Fruit fly (Drosophila melanogaster) whole organism, pupa: ENCODE results near the gene Bace.

Experiments
- CG10348 ChIP-seq: fragments of 200-800 bp; sonication (Bioruptor generic); IDR thresholded peaks from 2 replicates; pipeline ENCODE4 v1.3.6; 2022; ENCODE audit warnings: missing biosample characterization, missing genetic modification characterization
- CG12605 ChIP-seq: fragments of 200-800 bp; sonication (Bioruptor generic); IDR thresholded peaks from 2 replicates; pipeline ENCODE4 v1.3.6; 2022; ENCODE audit warnings: missing biosample characterization, missing genetic modification characterization
- CG13204 ChIP-seq: fragments of 200-800 bp; sonication (Bioruptor generic); optimal IDR thresholded peaks from 2 replicates; lab custom pipeline; 2018; ENCODE audit warnings: missing biosample characterization, mild to moderate bottlenecking, missing genetic modification characterization, moderate library complexity
- CG14655 ChIP-seq: fragments of 200-800 bp; sonication (Bioruptor generic); optimal IDR thresholded peaks from 3 replicates; lab custom pipeline; 2017; ENCODE audit warnings: mild to moderate bottlenecking, missing biosample characterization, missing genetic modification reagents, missing genetic modification characterization
- CG15710 ChIP-seq: fragments of 200-800 bp; sonication (Bioruptor generic); optimal IDR thresholded peaks from 2 replicates; lab custom pipeline; 2018; ENCODE audit warnings: missing biosample characterization, mild to moderate bottlenecking, missing genetic modification characterization, moderate library complexity
- CG17806 ChIP-seq: fragments of 200-800 bp; sonication (Bioruptor generic); optimal IDR thresholded peaks from 2 replicates; lab custom pipeline; 2018; ENCODE audit warnings: missing biosample characterization, mild to moderate bottlenecking, missing genetic modification characterization, moderate library complexity
- CG32121 ChIP-seq: fragments of 200-800 bp; sonication (Bioruptor generic); IDR thresholded peaks from 2 replicates; pipeline ENCODE4 v1.3.6; 2022; ENCODE audit warnings: missing biosample characterization, missing genetic modification characterization
- CG34367 ChIP-seq: fragments of 200-800 bp; sonication (Bioruptor generic); optimal IDR thresholded peaks from 2 replicates; lab custom pipeline; 2018; ENCODE audit warnings: missing biosample characterization, mild to moderate bottlenecking, missing genetic modification characterization
- CG4496 ChIP-seq: fragments of 200-800 bp; sonication (Bioruptor generic); IDR thresholded peaks from 3 replicates; pipeline ENCODE4 v1.3.6; 2022; ENCODE audit warnings: missing biosample characterization, missing genetic modification characterization
- CG8159 ChIP-seq: fragments of 200-800 bp; sonication (Bioruptor generic); optimal IDR thresholded peaks from 3 replicates; lab custom pipeline; 2018; ENCODE audit warnings: missing biosample characterization, mild to moderate bottlenecking, missing genetic modification characterization, moderate library complexity
- CG8301 ChIP-seq: fragments of 200-800 bp; sonication (Bioruptor generic); optimal IDR thresholded peaks from 2 replicates; lab custom pipeline; 2018; ENCODE audit warnings: missing biosample characterization, mild to moderate bottlenecking, missing genetic modification characterization
- CG9948 ChIP-seq: fragments of 200-800 bp; sonication (Bioruptor generic); optimal IDR thresholded peaks from 2 replicates; lab custom pipeline; 2018; ENCODE audit warnings: missing biosample characterization, mild to moderate bottlenecking, missing genetic modification characterization, moderate library complexity
- D1 ChIP-seq: fragments of 200-800 bp; sonication (Bioruptor generic); optimal IDR thresholded peaks from 2 replicates; lab custom pipeline; 2018; ENCODE audit warnings: missing biosample characterization, mild to moderate bottlenecking, missing genetic modification characterization, moderate library complexity
- EcR ChIP-seq: fragments of 200-800 bp; sonication (Bioruptor generic); optimal IDR thresholded peaks from 3 replicates; lab custom pipeline; 2019; ENCODE audit warnings: missing biosample characterization, missing genetic modification characterization, mild to moderate bottlenecking, moderate library complexity, missing genetic modification reagents
- Ets98B ChIP-seq: fragments of 200-800 bp; sonication (Bioruptor generic); IDR thresholded peaks from 2 replicates; pipeline ENCODE4 v1.3.6; 2022; ENCODE audit warnings: missing biosample characterization, missing genetic modification characterization
- Pif1A ChIP-seq: fragments of 200-800 bp; sonication (Bioruptor generic); optimal IDR thresholded peaks from 3 replicates; lab custom pipeline; 2016; ENCODE audit warnings: missing biosample characterization, missing genetic modification characterization
- Pif1B ChIP-seq: fragments of 200-800 bp; sonication (Bioruptor generic); optimal IDR thresholded peaks from 3 replicates; lab custom pipeline; 2016; ENCODE audit warnings: missing biosample characterization, missing genetic modification characterization
- Snoo ChIP-seq: fragments of 200-800 bp; sonication (Bioruptor generic); optimal IDR thresholded peaks from 3 replicates; lab custom pipeline; 2017; ENCODE audit warnings: missing biosample characterization, mild to moderate bottlenecking, missing genetic modification characterization, inconsistent platforms
- fd96Ca ChIP-seq: fragments of 200-800 bp; sonication (Bioruptor generic); IDR thresholded peaks from 3 replicates; pipeline ENCODE4 v1.3.6; 2022; ENCODE audit warnings: missing biosample characterization, missing genetic modification characterization
- gl ChIP-seq: fragments of 200-800 bp; sonication (Bioruptor generic); optimal IDR thresholded peaks from 2 replicates; lab custom pipeline; 2018; ENCODE audit warnings: missing biosample characterization, mild to moderate bottlenecking, missing genetic modification characterization
- rn ChIP-seq: fragments of 200-800 bp; sonication (Bioruptor generic); IDR thresholded peaks from 2 replicates; pipeline ENCODE4 v1.3.6; 2022; ENCODE audit warnings: missing biosample characterization, missing genetic modification characterization

Bace gene

dm6 chr2L:8461782-8462453 lies 34.2 kb downstream of the Bace start:
- TF ChIP-seq CG10348 (GFP tag; lab: Robert Waterston, UW) (no peak), Pif1B (GFP tag; lab: Kevin White, UChicago) (no peak), CG9948 (tag; lab: Kevin White, UChicago) (peak; percentile 34), Ets98B (no peak), gl (tag; lab: Kevin White, UChicago) (no peak), CG4496 (GFP tag; lab: Robert Waterston, UW) (no peak), rn (GFP tag; lab: Robert Waterston, UW) (no peak), D1 (tag; lab: Kevin White, UChicago) (no peak), Snoo (tag; lab: Kevin White, UChicago) (no peak), CG34367 (tag; lab: Kevin White, UChicago) (no peak), fd96Ca (GFP tag; lab: Robert Waterston, UW) (0 out of 3 replicates have a peak, but pooled peaks have one; percentile 11), EcR (GFP tag; lab: Kevin White, UChicago) (peak; percentile 44), CG8301 (no peak), CG15710 (tag; lab: Kevin White, UChicago) (peak; percentile 10), CG14655 (peak; percentile 22), CG8159 (peak; percentile 33), CG13204 (GFP tag; lab: Kevin White, UChicago) (no peak), CG32121 (GFP tag; lab: Robert Waterston, UW) (no peak), CG12605 (GFP tag; lab: Robert Waterston, UW) (no peak), Pif1A (GFP tag; lab: Kevin White, UChicago) (peak; percentile 14), CG17806 (tag; lab: Kevin White, UChicago) (peak; percentile 25)

dm6 chr2L:8451497-8451896 lies 44.6 kb downstream of the Bace start:
- no peak for TF ChIP-seq CG14655
- TF ChIP-seq CG32121 (GFP tag; lab: Robert Waterston, UW): no peak
- TF ChIP-seq D1 (tag; lab: Kevin White, UChicago): no peak
- no peak for TF ChIP-seq Pif1A (GFP tag; lab: Kevin White, UChicago)

- no peak for TF ChIP-seq CG17806 (tag; lab: Kevin White, UChicago)
- TF ChIP-seq Pif1B (GFP tag; lab: Kevin White, UChicago): no peak
- no peak for TF ChIP-seq CG9948 (tag; lab: Kevin White, UChicago)
- no peak for TF ChIP-seq gl (tag; lab: Kevin White, UChicago)
- no peak for TF ChIP-seq Snoo (tag; lab: Kevin White, UChicago)
- TF ChIP-seq CG10348 (GFP tag; lab: Robert Waterston, UW): no peak
- TF ChIP-seq Pif1A (GFP tag; lab: Kevin White, UChicago): no peak
- no peak for TF ChIP-seq CG15710 (tag; lab: Kevin White, UChicago)
- TF ChIP-seq CG12605 (GFP tag; lab: Robert Waterston, UW): no peak
- TF ChIP-seq CG34367 (tag; lab: Kevin White, UChicago): no peak
- TF ChIP-seq fd96Ca (GFP tag; lab: Robert Waterston, UW): no peak
- TF ChIP-seq rn (GFP tag; lab: Robert Waterston, UW): no peak
- TF ChIP-seq Ets98B: no peak
- no peak for TF ChIP-seq CG32121 (GFP tag; lab: Robert Waterston, UW)
- no peak for TF ChIP-seq CG8159
- TF ChIP-seq CG8301: no peak
- TF ChIP-seq CG13204 (GFP tag; lab: Kevin White, UChicago): no peak
- TF ChIP-seq, all 21 proteins: peak for 0
These were observed 46.7 kb downstream of the Bace start, which contains the start of gene Aasdh for dm6 chr2L:8449358-8449757. Gene Aasdh, minus strand, starts transcription at chr2L:8449576.
